Worm (Caenorhabditis elegans) whole organism, L1 larva: Measurements from ENCODE around the gene slc-9B.2.
A peak's percentile ranks its signal among the peaks of the same experiment; 100 is the strongest.

ENCODE experiments used
- C04F5.9 ChIP-seq: sonication (generic microtip); optimal IDR thresholded peaks from 2 replicates; lab custom pipeline; 2016; ENCODE audit warnings: missing genetic modification characterization, missing compliant biosample characterization
- C16A3.4 ChIP-seq: fragments of 150-350 bp; optimal IDR thresholded peaks from 2 replicates; lab custom pipeline; 2014; ENCODE audit warnings: missing biosample characterization, missing genetic modification characterization
- C34B4.2 ChIP-seq: sonication (generic microtip); optimal IDR thresholded peaks from 2 replicates; lab custom pipeline; 2017; ENCODE audit warnings: mild to moderate bottlenecking, missing genetic modification characterization, missing compliant biosample characterization
- F16B12.6 ChIP-seq: fragments of 150-350 bp; optimal IDR thresholded peaks from 2 replicates; lab custom pipeline; 2014; ENCODE audit warnings: missing biosample characterization, missing genetic modification characterization
- Y116A8C.19 ChIP-seq: sonication (generic microtip); optimal IDR thresholded peaks from 2 replicates; lab custom pipeline; 2016; ENCODE audit warnings: missing compliant biosample characterization, missing genetic modification characterization, borderline replicate concordance
- aha-1 ChIP-seq: fragments of 150-350 bp; optimal IDR thresholded peaks from 2 replicates; lab custom pipeline; 2014; ENCODE audit warnings: missing biosample characterization, missing genetic modification characterization
- ama-1 ChIP-seq: fragments of 150-350 bp; optimal IDR thresholded peaks from 2 replicates; lab custom pipeline; 2014
- ceh-8 ChIP-seq: fragments of 200-800 bp; sonication (Bioruptor generic); optimal IDR thresholded peaks from 2 replicates; lab custom pipeline; 2018; ENCODE audit warnings: mild to moderate bottlenecking, missing genetic modification characterization, moderate library complexity, missing compliant biosample characterization
- ceh-82 ChIP-seq, 3 experiments: fragments of 150-350 bp in 1 of 3; sonication (generic microtip) in 2 of 3; optimal IDR thresholded peaks; 2 replicates each; lab custom pipeline; 2014 to 2017; ENCODE audit warnings: missing biosample characterization in 3 of 3, missing genetic modification characterization in 3 of 3
- ces-1 ChIP-seq: fragments of 150-350 bp; optimal IDR thresholded peaks from 2 replicates; lab custom pipeline; 2014; ENCODE audit warnings: missing biosample characterization, missing genetic modification reagents, missing genetic modification characterization
- dpl-1 ChIP-seq, 3 experiments: fragments of 150-350 bp in 2 of 3; sonication (generic microtip) in 1 of 3; optimal IDR thresholded peaks; 2 replicates each; lab custom pipeline; 2014 to 2017; ENCODE audit warnings: missing biosample characterization in 3 of 3, missing genetic modification characterization in 3 of 3, missing genetic modification reagents in 3 of 3
- efl-1 ChIP-seq, 4 experiments: fragments of 150-350 bp; optimal IDR thresholded peaks in 3 of 4; peaks in 1 of 4; 1 replicate in 1 of 4; 2 replicates in 3 of 4; lab custom pipeline; 2014; ENCODE audit warnings: missing biosample characterization in 2 of 4, missing genetic modification characterization in 2 of 4, missing genetic modification reagents in 2 of 4
- egl-13 ChIP-seq: sonication (generic microtip); optimal IDR thresholded peaks from 2 replicates; lab custom pipeline; 2016; ENCODE audit warnings: missing genotype, missing genetic modification reagents, missing genetic modification characterization, missing compliant biosample characterization
- elt-2 ChIP-seq: sonication (generic microtip); optimal IDR thresholded peaks from 2 replicates; lab custom pipeline; 2016; ENCODE audit warnings: missing genetic modification characterization, mild to moderate bottlenecking, inconsistent platforms, missing compliant biosample characterization, missing genetic modification reagents
- ets-5 ChIP-seq: fragments of 200-800 bp; sonication (Bioruptor generic); IDR thresholded peaks from 2 replicates; pipeline ENCODE4 v1.3.6; 2022; ENCODE audit warnings: missing genetic modification characterization, missing compliant biosample characterization
- fos-1 ChIP-seq: fragments of 150-350 bp; optimal IDR thresholded peaks from 2 replicates; lab custom pipeline; 2014; ENCODE audit warnings: missing biosample characterization, missing genetic modification characterization
- grh-1 ChIP-seq: fragments of 200-800 bp; sonication (Bioruptor generic); IDR thresholded peaks from 2 replicates; pipeline ENCODE4 v1.3.6; 2022; ENCODE audit warnings: missing genetic modification reagents, missing genetic modification characterization, missing compliant biosample characterization
- hlh-4 ChIP-seq: sonication (generic microtip); optimal IDR thresholded peaks from 2 replicates; lab custom pipeline; 2016; ENCODE audit warnings: mild to moderate bottlenecking, missing genetic modification characterization, missing compliant biosample characterization
- hpl-2 ChIP-seq: fragments of 150-350 bp; optimal IDR thresholded peaks from 2 replicates; lab custom pipeline; 2014; ENCODE audit warnings: missing biosample characterization, missing genetic modification reagents, missing genetic modification characterization
- jun-1 ChIP-seq: fragments of 150-350 bp; optimal IDR thresholded peaks from 2 replicates; lab custom pipeline; 2014; ENCODE audit warnings: missing biosample characterization, missing genetic modification reagents, missing genetic modification characterization
- lir-3 ChIP-seq: sonication (generic microtip); optimal IDR thresholded peaks from 2 replicates; lab custom pipeline; 2016; ENCODE audit warnings: mild to moderate bottlenecking, missing genetic modification characterization, moderate library complexity, missing compliant biosample characterization; ENCODE audit not compliant: poor library complexity
- mab-9 ChIP-seq: fragments of 200-800 bp; sonication (Bioruptor generic); IDR thresholded peaks from 2 replicates; pipeline ENCODE4 v1.3.6; 2022; ENCODE audit warnings: missing genetic modification reagents, missing genetic modification characterization, missing compliant biosample characterization
- nhr-12 ChIP-seq: sonication (generic microtip); optimal IDR thresholded peaks from 2 replicates; lab custom pipeline; 2017; ENCODE audit warnings: missing biosample characterization, missing genetic modification characterization
- nhr-19 ChIP-seq: fragments of 200-800 bp; sonication (Bioruptor generic); conservative IDR thresholded peaks from 2 replicates; pipeline ENCODE4 v1.3.6; 2022; ENCODE audit warnings: missing genetic modification characterization, missing compliant biosample characterization
- nhr-237 ChIP-seq: fragments of 150-350 bp; optimal IDR thresholded peaks from 2 replicates; lab custom pipeline; 2014; ENCODE audit warnings: missing biosample characterization, missing genetic modification characterization
- nhr-28 ChIP-seq: fragments of 150-350 bp; optimal IDR thresholded peaks from 2 replicates; lab custom pipeline; 2014; ENCODE audit warnings: missing biosample characterization, missing genetic modification characterization
- nhr-71 ChIP-seq: sonication (generic microtip); optimal IDR thresholded peaks from 2 replicates; lab custom pipeline; 2016; ENCODE audit warnings: mild to moderate bottlenecking, missing genetic modification characterization, moderate library complexity, missing compliant biosample characterization
- nhr-76 ChIP-seq: sonication (generic microtip); optimal IDR thresholded peaks from 2 replicates; lab custom pipeline; 2017; ENCODE audit warnings: missing biosample characterization, missing genetic modification characterization
- nhr-77 ChIP-seq: fragments of 150-350 bp; optimal IDR thresholded peaks from 2 replicates; lab custom pipeline; 2014; ENCODE audit warnings: missing biosample characterization, missing genetic modification characterization
- pax-3 ChIP-seq: fragments of 200-800 bp; sonication (Bioruptor generic); optimal IDR thresholded peaks from 2 replicates; lab custom pipeline; 2018; ENCODE audit warnings: mild to moderate bottlenecking, missing genetic modification characterization, moderate library complexity, missing compliant biosample characterization
- skn-1 ChIP-seq: fragments of 150-350 bp; optimal IDR thresholded peaks from 2 replicates; lab custom pipeline; 2014; ENCODE audit warnings: missing biosample characterization, missing genetic modification characterization
- snpc-4 ChIP-seq: fragments of 150-350 bp; optimal IDR thresholded peaks from 2 replicates; lab custom pipeline; 2014; ENCODE audit warnings: missing biosample characterization, missing genetic modification characterization
- snu-23 ChIP-seq: sonication (generic microtip); optimal IDR thresholded peaks from 2 replicates; lab custom pipeline; 2016; ENCODE audit warnings: missing genetic modification characterization, missing compliant biosample characterization
- sox-4 ChIP-seq: sonication (generic microtip); optimal IDR thresholded peaks from 2 replicates; lab custom pipeline; 2016; ENCODE audit warnings: missing genetic modification characterization, missing compliant biosample characterization
- swsn-7 ChIP-seq: sonication (generic microtip); optimal IDR thresholded peaks from 2 replicates; lab custom pipeline; 2016; ENCODE audit warnings: missing genetic modification characterization, missing compliant biosample characterization
- tlp-1 ChIP-seq: fragments of 150-350 bp; optimal IDR thresholded peaks from 2 replicates; lab custom pipeline; 2014; ENCODE audit warnings: missing biosample characterization, missing genetic modification characterization
- unc-30 ChIP-seq: sonication (generic microtip); optimal IDR thresholded peaks from 2 replicates; lab custom pipeline; 2017; ENCODE audit warnings: missing biosample characterization, missing genetic modification characterization
- unc-62 ChIP-seq: fragments of 150-350 bp; optimal IDR thresholded peaks from 2 replicates; lab custom pipeline; 2014; ENCODE audit warnings: missing biosample characterization, missing genetic modification reagents, missing genetic modification characterization
- vab-15 ChIP-seq: sonication (generic microtip); optimal IDR thresholded peaks from 2 replicates; lab custom pipeline; 2017; ENCODE audit warnings: missing genotype, mild to moderate bottlenecking, missing genetic modification characterization, missing compliant biosample characterization
- zag-1 ChIP-seq: fragments of 150-350 bp; optimal IDR thresholded peaks from 2 replicates; lab custom pipeline; 2014; ENCODE audit warnings: missing biosample characterization, missing genetic modification characterization
- ztf-11 ChIP-seq, 2 experiments: sonication (generic microtip); optimal IDR thresholded peaks; 2 replicates each; lab custom pipeline; 2016 to 2017; ENCODE audit warnings: missing genetic modification characterization in 2 of 2, missing biosample characterization in 1 of 2, missing compliant biosample characterization in 1 of 2
- ztf-4 ChIP-seq: fragments of 150-350 bp; optimal IDR thresholded peaks from 2 replicates; lab custom pipeline; 2014; ENCODE audit warnings: missing biosample characterization, missing genetic modification characterization

slc-9B.2 gene

ce11 chrV:16299834-16300233 lies 39.0 kb upstream of the slc-9B.2 start:
- TF ChIP-seq F16B12.6 (tag; lab: Kevin White, UChicago) (peak; percentile 29), jun-1 (tag; lab: Kevin White, UChicago) (no peak)

ce11 chrV:16300276-16300675 lies 38.6 kb upstream of the slc-9B.2 start, which contains the start of gene srbc-82:
TSS of gene srbc-82 (plus strand) at chrV:16300576.
- TF ChIP-seq ets-5 (no peak), ama-1 (lab: Kevin White, UChicago) (no peak), hpl-2 (GFP tag; lab: Kevin White, UChicago) (no peak), nhr-71 (tag; lab: Kevin White, UChicago) (no peak), unc-62 (GFP tag; lab: Kevin White, UChicago) (no peak), skn-1 (no peak), hlh-4 (tag; lab: Kevin White, UChicago) (no peak), C04F5.9 (tag; lab: Kevin White, UChicago) (no peak), dpl-1 (GFP tag; optimal IDR thresholded peaks at IDR 0.05; lab: Kevin White, UChicago) (no peak), fos-1 (tag; lab: Kevin White, UChicago) (no peak), unc-30 (no peak)

- no peak for TF ChIP-seq swsn-7 (tag; lab: Kevin White, UChicago)
- no peak for TF ChIP-seq nhr-237 (tag; lab: Kevin White, UChicago)
- no peak for TF ChIP-seq ztf-11 (tag; optimal IDR thresholded peaks at IDR 0.05; lab: Kevin White, UChicago)
- no peak for TF ChIP-seq snpc-4
- TF ChIP-seq nhr-19: no peak
- no peak for TF ChIP-seq unc-62 (GFP tag; lab: Kevin White, UChicago)
- no peak for TF ChIP-seq efl-1 (optimal IDR thresholded peaks at IDR 0.05; lab: Kevin White, UChicago)
- peak in 1 of 2 experiments; percentile 31 for TF ChIP-seq efl-1 (GFP tag; optimal IDR thresholded peaks at IDR 0.05 in 1 of 2; lab: Kevin White, UChicago)
- TF ChIP-seq nhr-71 (tag; lab: Kevin White, UChicago): no peak
- TF ChIP-seq pax-3: no peak
- TF ChIP-seq jun-1 (tag; lab: Kevin White, UChicago): no peak
- TF ChIP-seq sox-4 (tag; lab: Kevin White, UChicago): no peak
- no peak for TF ChIP-seq nhr-77 (tag; lab: Kevin White, UChicago)
- TF ChIP-seq elt-2 (tag; lab: Kevin White, UChicago): peak; percentile 43
- no peak for TF ChIP-seq hpl-2 (GFP tag; lab: Kevin White, UChicago)
- no peak for TF ChIP-seq lir-3 (tag; lab: Kevin White, UChicago)
- TF ChIP-seq C34B4.2: no peak
- no peak for TF ChIP-seq tlp-1 (tag; lab: Kevin White, UChicago)
- no peak for TF ChIP-seq nhr-76 (tag; lab: Kevin White, UChicago)
Measured at ce11 chrV:16302439-16302838, 36.4 kb upstream of the slc-9B.2 start, which contains the start of the genes C31A11.13 and oac-6. TSS of gene C31A11.13 (minus strand) at chrV:16302551. TSS of gene oac-6 (plus strand) at chrV:16302717.

ce11 chrV:16307253-16307652 lies 31.6 kb upstream of the slc-9B.2 start, which contains the start of gene srxa-7:
TSS of gene srxa-7 (plus strand) at chrV:16307553.
- TF ChIP-seq nhr-28 (tag; lab: Kevin White, UChicago) (no peak), nhr-12 (tag; lab: Kevin White, UChicago) (no peak), skn-1 (no peak), nhr-76 (tag; lab: Kevin White, UChicago) (no peak), mab-9 (GFP tag; lab: Robert Waterston, UW) (no peak), zag-1 (no peak), hlh-4 (tag; lab: Kevin White, UChicago) (no peak), egl-13 (tag; lab: Kevin White, UChicago) (no peak), C16A3.4 (tag; lab: Kevin White, UChicago) (no peak), grh-1 (GFP tag; lab: Robert Waterston, UW) (no peak), Y116A8C.19 (tag; lab: Kevin White, UChicago) (no peak), snu-23 (GFP tag; lab: Kevin White, UChicago) (no peak), ces-1 (no peak), ceh-82 (tag; optimal IDR thresholded peaks at IDR 0.05; lab: Kevin White, UChicago) (no peak), vab-15 (tag; lab: Kevin White, UChicago) (no peak), aha-1 (tag; lab: Kevin White, UChicago) (no peak), ceh-8 (GFP tag; lab: Kevin White, UChicago) (no peak), ztf-4 (no peak)
